Worm (Caenorhabditis elegans): Measurements from ENCODE around the gene C26B9.2.

The C26B9.2 gene

ce11 chrX:5355253-5355652 is 15.3 kb downstream of the C26B9.2 start (continued):
- peak; percentile 57 for TF ChIP-seq dmd-6 (GFP tag; IDR thresholded peaks at IDR 0.05)
- TF ChIP-seq lsy-2 (tag; optimal IDR thresholded peaks at IDR 0.05), result peak in 1 of 2 experiments; percentile 17
- TF ChIP-seq T26A8.4 (GFP tag; IDR thresholded peaks at IDR 0.05), result 0 out of 2 replicates have a peak, but pooled peaks have one; percentile 9
- peak in 1 of 2 experiments; percentile 4 for TF ChIP-seq mdl-1 (tag; optimal IDR thresholded peaks at IDR 0.05)
- peak; percentile 46 to 98 for TF ChIP-seq hif-1 (tag; optimal IDR thresholded peaks at IDR 0.05)
- peak; percentile 68 for TF ChIP-seq hlh-11 (tag; optimal IDR thresholded peaks at IDR 0.05)
- no peak for TF ChIP-seq duxl-1 (tag; optimal IDR thresholded peaks at IDR 0.05; ENCODE audit: poor library complexity)
- peak; percentile 45 for TF ChIP-seq mep-1 (tag; optimal IDR thresholded peaks at IDR 0.05)
- no peak for TF ChIP-seq ceh-28 (tag; optimal IDR thresholded peaks at IDR 0.05)
- peak; percentile 18 for TF ChIP-seq lin-13 (GFP tag; optimal IDR thresholded peaks at IDR 0.05)
- TF ChIP-seq ctbp-1 (GFP tag; IDR thresholded peaks at IDR 0.05), result no peak

ce11 chrX:5360682-5361081 is 20.7 kb downstream of the C26B9.2 start:
- TF ChIP-seq egl-43 (GFP tag; IDR thresholded peaks at IDR 0.05) (0 out of 2 replicates have a peak, but pooled peaks have one; percentile 33), spr-3 (GFP tag; optimal IDR thresholded peaks at IDR 0.05) (no peak)

- no peak for TF ChIP-seq nhr-6 (tag; optimal IDR thresholded peaks at IDR 0.05)
- no peak for TF ChIP-seq sdz-12 (GFP tag; optimal IDR thresholded peaks at IDR 0.05)
- TF ChIP-seq Y48G9A.11 (GFP tag; IDR thresholded peaks at IDR 0.05), result no peak
- no peak for TF ChIP-seq mes-2 (tag; optimal IDR thresholded peaks at IDR 0.05; ENCODE audit: poor library complexity, severe bottlenecking)
- no peak for TF ChIP-seq fkh-10 (GFP tag; optimal IDR thresholded peaks at IDR 0.05)
- no peak for TF ChIP-seq F44E2.7 (GFP tag; IDR thresholded peaks at IDR 0.05)
- no peak for TF ChIP-seq jun-1 (tag; optimal IDR thresholded peaks at IDR 0.05)
- no peak for TF ChIP-seq gei-8 (GFP tag; optimal IDR thresholded peaks at IDR 0.05)
- no peak for TF ChIP-seq ctbp-1 (GFP tag; IDR thresholded peaks at IDR 0.05)
- TF ChIP-seq lin-1 (GFP tag; IDR thresholded peaks at IDR 0.05), result no peak
- no peak for TF ChIP-seq lin-15B (tag; optimal IDR thresholded peaks at IDR 0.05)
- no peak for TF ChIP-seq mdl-1 (tag; optimal IDR thresholded peaks at IDR 0.05)
- TF ChIP-seq D1046.2 (GFP tag; IDR thresholded peaks at IDR 0.05), result no peak
- TF ChIP-seq ceh-82 (tag; optimal IDR thresholded peaks at IDR 0.05), result no peak
- TF ChIP-seq spr-1 (tag; optimal IDR thresholded peaks at IDR 0.05), result no peak
Observed at ce11 chrX:5364222-5364621, 24.2 kb downstream of the C26B9.2 start, which contains the start of gene chtl-1. TSS of gene chtl-1 (minus strand) at chrX:5364322.

ce11 chrX:5365437-5365836 is 25.4 kb downstream of the C26B9.2 start, which contains the start of gene F35C8.5:
TSS of gene F35C8.5 (plus strand) at chrX:5365813.
- TF ChIP-seq dmd-6 (GFP tag; IDR thresholded peaks at IDR 0.05), result 0 out of 2 replicates have a peak, but pooled peaks have one; percentile 6
- TF ChIP-seq fos-1 (tag; optimal IDR thresholded peaks at IDR 0.05), result no peak
- no peak for TF ChIP-seq ama-1 (optimal IDR thresholded peaks at IDR 0.05)
- TF ChIP-seq egl-27 (tag; optimal IDR thresholded peaks at IDR 0.05), result no peak
- no peak for TF ChIP-seq snpc-4 (tag; optimal IDR thresholded peaks at IDR 0.05)
- no peak for TF ChIP-seq daf-16 (GFP tag; optimal IDR thresholded peaks at IDR 0.05)
- TF ChIP-seq daf-16 (tag; optimal IDR thresholded peaks at IDR 0.05), result peak; percentile 76
- no peak for TF ChIP-seq attf-4 (tag; optimal IDR thresholded peaks at IDR 0.05)
- no peak for TF ChIP-seq ceh-32 (tag; optimal IDR thresholded peaks at IDR 0.05; ENCODE audit: poor library complexity)
- no peak for TF ChIP-seq daf-19 (GFP tag; conservative IDR thresholded peaks at IDR 0.05)
- peak; percentile 34 for TF ChIP-seq nhr-77 (tag; optimal IDR thresholded peaks at IDR 0.05)
- TF ChIP-seq pqm-1 (tag; optimal IDR thresholded peaks at IDR 0.05), result peak; percentile 53
- peak; percentile 52 for TF ChIP-seq nhr-28 (tag; optimal IDR thresholded peaks at IDR 0.05)
- TF ChIP-seq zip-2 (tag; optimal IDR thresholded peaks at IDR 0.05), result no peak
- TF ChIP-seq dve-1 (tag; optimal IDR thresholded peaks at IDR 0.05; ENCODE audit: insufficient read depth), result peak; percentile 35
- TF ChIP-seq lir-3 (tag; optimal IDR thresholded peaks at IDR 0.05), result no peak
- no peak for TF ChIP-seq nhr-42 (GFP tag; IDR thresholded peaks at IDR 0.05)
- TF ChIP-seq php-3 (GFP tag; IDR thresholded peaks at IDR 0.05), result 0 out of 2 replicates have a peak, but pooled peaks have one; percentile 44

Data from whole organism, L4 larva.